Worm (Caenorhabditis elegans) whole organism, L4 larva: ENCODE data around the gene Y54E2A.10.

ENCODE experiments used
- F26F4.8 ChIP-seq: fragments of 200-800 bp; sonication (Bioruptor generic); conservative IDR thresholded peaks from 2 replicates; pipeline ENCODE4 v1.3.6; 2022; ENCODE audit warnings: missing genetic modification characterization, missing compliant biosample characterization
- F44E2.7 ChIP-seq: fragments of 200-800 bp; sonication (Bioruptor generic); IDR thresholded peaks from 2 replicates; pipeline ENCODE4 v2.1.2; 2022; ENCODE audit warnings: missing genetic modification characterization, missing compliant biosample characterization
- F49E8.2 ChIP-seq: sonication (generic microtip); optimal IDR thresholded peaks from 2 replicates; lab custom pipeline; 2016; ENCODE audit warnings: missing compliant biosample characterization, mild to moderate bottlenecking, missing genetic modification characterization, borderline replicate concordance
- T20F7.1 ChIP-seq: fragments of 200-800 bp; sonication (Bioruptor generic); optimal IDR thresholded peaks from 2 replicates; lab custom pipeline; 2018; ENCODE audit warnings: mild to moderate bottlenecking, missing genetic modification characterization, missing compliant biosample characterization
- T26A8.4 ChIP-seq: fragments of 200-800 bp; sonication (Bioruptor generic); IDR thresholded peaks from 2 replicates; pipeline ENCODE4 v1.3.6; 2022; ENCODE audit warnings: missing genetic modification characterization, missing compliant biosample characterization
- Y75B8A.6 ChIP-seq: fragments of 200-800 bp; sonication (Bioruptor generic); IDR thresholded peaks from 2 replicates; pipeline ENCODE4 v1.3.6; 2022; ENCODE audit warnings: missing genetic modification reagents, missing genetic modification characterization, missing compliant biosample characterization
- ZK337.2 ChIP-seq: fragments of 200-800 bp; sonication (Bioruptor generic); IDR thresholded peaks from 2 replicates; pipeline ENCODE4 v1.3.6; 2022; ENCODE audit warnings: missing genetic modification reagents, missing genetic modification characterization, missing compliant biosample characterization
- ZK546.5 ChIP-seq, 2 experiments: sonication (generic microtip); optimal IDR thresholded peaks; 2 replicates each; lab custom pipeline; 2017; ENCODE audit warnings: missing biosample characterization in 2 of 2, missing genetic modification characterization in 2 of 2
- aly-2 ChIP-seq: sonication (generic microtip); optimal IDR thresholded peaks from 2 replicates; lab custom pipeline; 2018; ENCODE audit warnings: missing biosample characterization, missing genetic modification characterization
- arid-1 ChIP-seq: fragments of 200-800 bp; sonication (Bioruptor generic); conservative IDR thresholded peaks from 2 replicates; pipeline ENCODE4 v1.3.6; 2022; ENCODE audit warnings: missing genetic modification reagents, missing genetic modification characterization, missing compliant biosample characterization
- attf-4 ChIP-seq: sonication (generic microtip); optimal IDR thresholded peaks from 3 replicates; lab custom pipeline; 2017; ENCODE audit warnings: missing biosample characterization, missing genetic modification characterization
- ceh-20 ChIP-seq: fragments of 200-800 bp; sonication (Bioruptor generic); IDR thresholded peaks from 2 replicates; pipeline ENCODE4 v1.3.6; 2022; ENCODE audit warnings: missing genetic modification reagents, missing genetic modification characterization, missing compliant biosample characterization
- ceh-32 ChIP-seq: sonication (generic microtip); optimal IDR thresholded peaks from 2 replicates; lab custom pipeline; 2016; ENCODE audit warnings: mild to moderate bottlenecking, missing genetic modification characterization, missing compliant biosample characterization; ENCODE audit not compliant: poor library complexity
- ceh-44 ChIP-seq: fragments of 200-800 bp; sonication (Bioruptor generic); IDR thresholded peaks from 2 replicates; pipeline ENCODE4 v1.3.6; 2022; ENCODE audit warnings: missing genetic modification reagents, missing genetic modification characterization, missing compliant biosample characterization
- ceh-82 ChIP-seq: sonication (generic microtip); optimal IDR thresholded peaks from 2 replicates; lab custom pipeline; 2017; ENCODE audit warnings: missing biosample characterization, missing genetic modification characterization
- ctbp-1 ChIP-seq: fragments of 200-800 bp; sonication (Bioruptor generic); IDR thresholded peaks from 2 replicates; pipeline ENCODE4 v1.3.6; 2022; ENCODE audit warnings: missing genetic modification reagents, missing genetic modification characterization, missing compliant biosample characterization
- daf-16 ChIP-seq, 3 experiments: sonication (generic microtip); optimal IDR thresholded peaks; 2 replicates each; lab custom pipeline; 2016 to 2017; ENCODE audit warnings: missing genetic modification characterization in 3 of 3, missing genetic modification reagents in 3 of 3, mild to moderate bottlenecking in 2 of 3, missing compliant biosample characterization in 2 of 3, missing biosample characterization in 1 of 3, moderate library complexity in 1 of 3
- daf-19 ChIP-seq: fragments of 200-800 bp; sonication (Bioruptor generic); conservative IDR thresholded peaks from 2 replicates; pipeline ENCODE4 v1.3.6; 2022; ENCODE audit warnings: missing genetic modification characterization, missing compliant biosample characterization
- dmd-6 ChIP-seq: fragments of 200-800 bp; sonication (Bioruptor generic); IDR thresholded peaks from 2 replicates; pipeline ENCODE4 v1.3.6; 2022; ENCODE audit warnings: missing genetic modification reagents, missing genetic modification characterization, missing compliant biosample characterization
- dmd-8 ChIP-seq: fragments of 200-800 bp; sonication (Bioruptor generic); IDR thresholded peaks from 2 replicates; pipeline ENCODE4 v1.3.6; 2022; ENCODE audit warnings: missing genetic modification characterization, missing compliant biosample characterization
- duxl-1 ChIP-seq: sonication (generic microtip); optimal IDR thresholded peaks from 2 replicates; lab custom pipeline; 2016; ENCODE audit warnings: mild to moderate bottlenecking, missing genetic modification characterization, moderate library complexity, missing compliant biosample characterization; ENCODE audit not compliant: poor library complexity
- gei-8 ChIP-seq: fragments of 200-800 bp; sonication (Bioruptor generic); optimal IDR thresholded peaks from 2 replicates; lab custom pipeline; 2018; ENCODE audit warnings: mild to moderate bottlenecking, missing genetic modification characterization, missing compliant biosample characterization
- hif-1 ChIP-seq, 2 experiments: sonication (generic microtip); optimal IDR thresholded peaks; 2 replicates each; lab custom pipeline; 2016 to 2017; ENCODE audit warnings: missing compliant biosample characterization in 2 of 2, missing genetic modification characterization in 2 of 2, missing genetic modification reagents in 2 of 2, missing genotype in 2 of 2, mild to moderate bottlenecking in 1 of 2
- hlh-11 ChIP-seq: fragments of 200-800 bp; sonication (Bioruptor generic); optimal IDR thresholded peaks from 2 replicates; lab custom pipeline; 2018; ENCODE audit warnings: mild to moderate bottlenecking, missing genetic modification characterization, missing compliant biosample characterization
- hlh-30 ChIP-seq: sonication (generic microtip); optimal IDR thresholded peaks from 2 replicates; lab custom pipeline; 2017; ENCODE audit warnings: antibody characterized with exemption, mild to moderate bottlenecking, missing genetic modification characterization, missing compliant biosample characterization; ENCODE audit not compliant: insufficient read depth
- jun-1 ChIP-seq: fragments of 150-350 bp; optimal IDR thresholded peaks from 2 replicates; lab custom pipeline; 2014; ENCODE audit warnings: missing biosample characterization, missing genetic modification reagents, missing genetic modification characterization
- lin-13 ChIP-seq: fragments of 150-350 bp; optimal IDR thresholded peaks from 2 replicates; lab custom pipeline; 2014; ENCODE audit warnings: missing biosample characterization, missing genetic modification reagents, missing genetic modification characterization
- lin-38 ChIP-seq: fragments of 200-800 bp; sonication (Bioruptor generic); IDR thresholded peaks from 2 replicates; pipeline ENCODE4 v1.3.6; 2022; ENCODE audit warnings: missing genetic modification reagents, missing genetic modification characterization, missing compliant biosample characterization
- lin-39 ChIP-seq: fragments of 150-350 bp; optimal IDR thresholded peaks from 2 replicates; lab custom pipeline; 2014; ENCODE audit warnings: missing biosample characterization, missing genetic modification reagents, missing genetic modification characterization
- madf-9 ChIP-seq: fragments of 200-800 bp; sonication (Bioruptor generic); conservative IDR thresholded peaks from 2 replicates; pipeline ENCODE4 v1.3.6; 2022; ENCODE audit warnings: missing genetic modification reagents, missing genetic modification characterization, missing compliant biosample characterization
- mdl-1 ChIP-seq, 2 experiments: fragments of 150-350 bp in 1 of 2; sonication (generic microtip) in 1 of 2; optimal IDR thresholded peaks; 2 replicates each; lab custom pipeline; 2014 to 2017; ENCODE audit warnings: missing biosample characterization in 2 of 2, missing genetic modification characterization in 2 of 2
- mdt-29 ChIP-seq: fragments of 200-800 bp; sonication (Bioruptor generic); IDR thresholded peaks from 2 replicates; pipeline ENCODE4 v1.3.6; 2022; ENCODE audit warnings: missing genetic modification reagents, missing genetic modification characterization, missing compliant biosample characterization
- nhr-237 ChIP-seq: sonication (generic microtip); optimal IDR thresholded peaks from 2 replicates; lab custom pipeline; 2017; ENCODE audit warnings: missing biosample characterization, missing genetic modification characterization
- nhr-25 ChIP-seq: sonication (generic microtip); optimal IDR thresholded peaks from 2 replicates; lab custom pipeline; 2017; ENCODE audit warnings: missing genetic modification characterization, mild to moderate bottlenecking, missing compliant biosample characterization, antibody characterized with exemption, moderate library complexity, borderline replicate concordance; ENCODE audit not compliant: insufficient read depth
- nhr-28 ChIP-seq: fragments of 150-350 bp; optimal IDR thresholded peaks from 2 replicates; lab custom pipeline; 2014; ENCODE audit warnings: missing biosample characterization, missing genetic modification characterization
- nhr-42 ChIP-seq: fragments of 200-800 bp; sonication (Bioruptor generic); IDR thresholded peaks from 2 replicates; pipeline ENCODE4 v1.3.6; 2022; ENCODE audit warnings: missing genetic modification characterization, missing compliant biosample characterization
- nhr-48 ChIP-seq: sonication (generic microtip); optimal IDR thresholded peaks from 2 replicates; lab custom pipeline; 2016; ENCODE audit warnings: mild to moderate bottlenecking, missing genetic modification characterization, missing compliant biosample characterization
- nhr-77 ChIP-seq: fragments of 150-350 bp; optimal IDR thresholded peaks from 2 replicates; lab custom pipeline; 2014; ENCODE audit warnings: missing biosample characterization, missing genetic modification characterization
- pha-4 ChIP-seq, 2 experiments: fragments of 150-350 bp in 1 of 2; fragments of 200-800 bp in 1 of 2; sonication (Bioruptor generic) in 1 of 2; IDR thresholded peaks in 1 of 2; optimal IDR thresholded peaks in 1 of 2; 2 replicates each; pipeline versions ENCODE4 v1.3.6 to Lab custom; 2014 to 2022; ENCODE audit warnings: missing genetic modification characterization in 2 of 2, missing genetic modification reagents in 2 of 2, missing biosample characterization in 1 of 2, missing compliant biosample characterization in 1 of 2
- php-3 ChIP-seq: fragments of 200-800 bp; sonication (Bioruptor generic); IDR thresholded peaks from 2 replicates; pipeline ENCODE4 v1.3.6; 2022; ENCODE audit warnings: missing genetic modification reagents, missing genetic modification characterization, missing compliant biosample characterization
- saeg-2 ChIP-seq: fragments of 200-800 bp; sonication (Bioruptor generic); IDR thresholded peaks from 2 replicates; pipeline ENCODE4 v1.3.6; 2022; ENCODE audit warnings: missing genetic modification reagents, missing genetic modification characterization, missing compliant biosample characterization
- set-16 ChIP-seq: fragments of 200-800 bp; sonication (Bioruptor generic); IDR thresholded peaks from 2 replicates; pipeline ENCODE4 v1.3.6; 2022; ENCODE audit warnings: missing genetic modification reagents, missing genetic modification characterization, missing compliant biosample characterization
- snpc-4 ChIP-seq: fragments of 150-350 bp; optimal IDR thresholded peaks from 2 replicates; lab custom pipeline; 2014; ENCODE audit warnings: missing biosample characterization, missing genetic modification characterization
- spr-1 ChIP-seq: sonication (generic microtip); optimal IDR thresholded peaks from 2 replicates; lab custom pipeline; 2016; ENCODE audit warnings: mild to moderate bottlenecking, missing genetic modification characterization, missing compliant biosample characterization
- tag-97 ChIP-seq: fragments of 200-800 bp; sonication (Bioruptor generic); IDR thresholded peaks from 2 replicates; pipeline ENCODE4 v1.3.6; 2022; ENCODE audit warnings: missing genetic modification characterization, missing compliant biosample characterization
- unc-130 ChIP-seq: sonication (generic microtip); optimal IDR thresholded peaks from 2 replicates; lab custom pipeline; 2016; ENCODE audit warnings: missing genetic modification reagents, missing genetic modification characterization, missing compliant biosample characterization
- unc-39 ChIP-seq: sonication (generic microtip); optimal IDR thresholded peaks from 2 replicates; lab custom pipeline; 2017; ENCODE audit warnings: missing biosample characterization, missing genetic modification characterization
- zfp-3 ChIP-seq: fragments of 200-800 bp; sonication (Bioruptor generic); conservative IDR thresholded peaks from 2 replicates; pipeline ENCODE4 v1.3.6; 2022; ENCODE audit warnings: missing genetic modification reagents, missing genetic modification characterization, missing compliant biosample characterization

Gene Y54E2A.10

ce11 chrII:14794935-14795454 is 4.1 kb downstream of the Y54E2A.10 start, which contains the start of gene eif-3.B (continued):
- peak; percentile 97 for TF ChIP-seq ZK337.2 (GFP tag; lab: Robert Waterston, UW)
- TF ChIP-seq arid-1 = 0 out of 2 replicates have a peak, but pooled peaks have one; percentile 53
- peak; percentile 77 for TF ChIP-seq dmd-6 (GFP tag; lab: Robert Waterston, UW)
- TF ChIP-seq tag-97 (GFP tag; lab: Robert Waterston, UW) = no peak
- no peak for TF ChIP-seq jun-1 (tag; lab: Kevin White, UChicago)
- TF ChIP-seq F49E8.2 = peak; percentile 20
- TF ChIP-seq ceh-82 (tag; lab: Kevin White, UChicago) = no peak
- TF ChIP-seq unc-130 (GFP tag; lab: Kevin White, UChicago) = peak; percentile 95
- TF ChIP-seq lin-38 (GFP tag; lab: Robert Waterston, UW) = peak; percentile 85
- TF ChIP-seq nhr-48 (tag; lab: Kevin White, UChicago) = peak; percentile 63
- peak; percentile 72; the same call in 1 of the 2 replicates for TF ChIP-seq ceh-20 (GFP tag; lab: Robert Waterston, UW)
- TF ChIP-seq Y75B8A.6 (GFP tag; lab: Robert Waterston, UW) = no peak
- TF ChIP-seq ctbp-1 = peak; percentile 75
- no peak for TF ChIP-seq lin-39 (tag; lab: Kevin White, UChicago)
- TF ChIP-seq nhr-25 (tag; lab: Kevin White, UChicago) = peak; percentile 58
- no peak for TF ChIP-seq saeg-2 (GFP tag; lab: Robert Waterston, UW)
- TF ChIP-seq F44E2.7 (GFP tag; lab: Robert Waterston, UW) = no peak
- peak; percentile 59; the same call in 1 of the 2 replicates for TF ChIP-seq pha-4 (GFP tag; IDR thresholded peaks at IDR 0.05; lab: Robert Waterston, UW)
- TF ChIP-seq pha-4 (tag; optimal IDR thresholded peaks at IDR 0.05; lab: Kevin White, UChicago) = peak; percentile 69
- no peak for TF ChIP-seq attf-4 (tag; lab: Kevin White, UChicago)
- peak; percentile 90 for TF ChIP-seq duxl-1 (tag; lab: Kevin White, UChicago)
- TF ChIP-seq nhr-28 (tag; lab: Kevin White, UChicago) = peak; percentile 14
- TF ChIP-seq daf-16 (GFP tag; optimal IDR thresholded peaks at IDR 0.05; lab: Kevin White, UChicago) = peak in 1 of 2 experiments; percentile 72
- peak; percentile 46 for TF ChIP-seq daf-16 (tag; optimal IDR thresholded peaks at IDR 0.05; lab: Kevin White, UChicago)
- peak; percentile 88 for TF ChIP-seq nhr-42 (GFP tag; lab: Robert Waterston, UW)
- no peak for TF ChIP-seq aly-2
- TF ChIP-seq mdt-29 = no peak
- peak; percentile 70; the same call in 1 of the 2 replicates for TF ChIP-seq ceh-44 (GFP tag; lab: Robert Waterston, UW)
- TF ChIP-seq ZK546.5 (tag; optimal IDR thresholded peaks at IDR 0.05; lab: Kevin White, UChicago) = no peak
- TF ChIP-seq lin-13 = peak; percentile 82
- TF ChIP-seq mdl-1 (tag; optimal IDR thresholded peaks at IDR 0.05; lab: Kevin White, UChicago) = peak in 1 of 2 experiments; percentile 21
- peak; percentile 45 for TF ChIP-seq ceh-32
- TF ChIP-seq T20F7.1 = peak; percentile 98
- no peak for TF ChIP-seq unc-39 (tag; lab: Kevin White, UChicago)
- TF ChIP-seq F26F4.8 (GFP tag; lab: Robert Waterston, UW) = no peak
- peak in 1 of 2 experiments; percentile 92 for TF ChIP-seq hif-1 (tag; optimal IDR thresholded peaks at IDR 0.05; lab: Kevin White, UChicago)
- TF ChIP-seq nhr-77 = peak; percentile 95
- TF ChIP-seq dmd-8 (GFP tag; lab: Robert Waterston, UW) = no peak
- TF ChIP-seq nhr-237 (tag; lab: Kevin White, UChicago) = no peak
- TF ChIP-seq php-3 (GFP tag; lab: Robert Waterston, UW) = peak; percentile 41; the same call in 1 of the 2 replicates
- TF ChIP-seq spr-1 (tag; lab: Kevin White, UChicago) = peak; percentile 78
- peak; percentile 66; the same call in 1 of the 2 replicates for TF ChIP-seq madf-9
- peak; percentile 78 for TF ChIP-seq hlh-30 (tag; lab: Kevin White, UChicago)
- no peak for TF ChIP-seq zfp-3
- TF ChIP-seq snpc-4 (tag; lab: Kevin White, UChicago) = peak; percentile 50
- TF ChIP-seq gei-8 (GFP tag; lab: Kevin White, UChicago) = no peak
- peak; percentile 80 for TF ChIP-seq hlh-11 (tag; lab: Kevin White, UChicago)
- TF ChIP-seq T26A8.4 (GFP tag; lab: Robert Waterston, UW) = peak; percentile 90
- peak; percentile 65; the same call in 1 of the 2 replicates for TF ChIP-seq daf-19 (GFP tag; lab: Robert Waterston, UW)
- peak; percentile 23; the same call in 1 of the 2 replicates for TF ChIP-seq set-16 (GFP tag; lab: Robert Waterston, UW)
